Worm (Caenorhabditis elegans) whole organism, mixed stage, embryonic: ENCODE results near the gene fbxb-40.
"Not testable (repeated sequence)": the region's sequence is repeated elsewhere in the genome, so short reads cannot be mapped to it uniquely, and the experiment has no call there.

Experiments used
- M03D4.4 ChIP-seq: sonication (generic microtip); optimal IDR thresholded peaks from 2 replicates; lab custom pipeline; 2017; ENCODE audit warnings: mild to moderate bottlenecking, missing genetic modification characterization, missing compliant biosample characterization
- blmp-1 ChIP-seq: fragments of 150-350 bp; optimal IDR thresholded peaks from 2 replicates; lab custom pipeline; 2014; ENCODE audit warnings: missing biosample characterization, missing genetic modification characterization
- ceh-39 ChIP-seq: fragments of 150-350 bp; optimal IDR thresholded peaks from 2 replicates; lab custom pipeline; 2014; ENCODE audit warnings: missing biosample characterization, missing genetic modification characterization
- ceh-43 ChIP-seq: fragments of 200-800 bp; sonication (Bioruptor generic); optimal IDR thresholded peaks from 2 replicates; lab custom pipeline; 2018; ENCODE audit warnings: mild to moderate bottlenecking, missing genetic modification characterization, moderate library complexity, missing compliant biosample characterization
- ceh-83 ChIP-seq: fragments of 200-800 bp; sonication (Bioruptor generic); optimal IDR thresholded peaks from 2 replicates; lab custom pipeline; 2018; ENCODE audit warnings: mild to moderate bottlenecking, missing genetic modification characterization, missing compliant biosample characterization
- ces-1 ChIP-seq: fragments of 150-350 bp; optimal IDR thresholded peaks from 2 replicates; lab custom pipeline; 2014; ENCODE audit warnings: missing biosample characterization, missing genetic modification reagents, missing genetic modification characterization
- cnd-1 ChIP-seq: fragments of 200-800 bp; sonication (Bioruptor generic); optimal IDR thresholded peaks from 2 replicates; lab custom pipeline; 2018; ENCODE audit warnings: mild to moderate bottlenecking, missing genetic modification characterization, missing compliant biosample characterization
- drap-1 ChIP-seq: fragments of 200-800 bp; sonication (Bioruptor generic); optimal IDR thresholded peaks from 3 replicates; lab custom pipeline; 2018; ENCODE audit warnings: mild to moderate bottlenecking, missing genetic modification characterization, missing compliant biosample characterization
- elt-1 ChIP-seq: sonication (generic microtip); optimal IDR thresholded peaks from 2 replicates; lab custom pipeline; 2017; ENCODE audit warnings: missing genetic modification characterization, mild to moderate bottlenecking, missing compliant biosample characterization, antibody characterized with exemption, moderate library complexity, borderline replicate concordance; ENCODE audit not compliant: insufficient read depth
- flh-1 ChIP-seq: fragments of 200-800 bp; sonication (Bioruptor generic); optimal IDR thresholded peaks from 2 replicates; lab custom pipeline; 2018; ENCODE audit warnings: mild to moderate bottlenecking, missing genetic modification characterization, moderate library complexity, missing compliant biosample characterization
- ham-2 ChIP-seq: fragments of 200-800 bp; sonication (Bioruptor generic); optimal IDR thresholded peaks from 2 replicates; lab custom pipeline; 2018; ENCODE audit warnings: mild to moderate bottlenecking, missing genetic modification characterization, missing compliant biosample characterization
- hlh-1 ChIP-seq: fragments of 150-350 bp; optimal IDR thresholded peaks from 2 replicates; lab custom pipeline; 2014; ENCODE audit warnings: missing biosample characterization, missing genetic modification reagents, missing genetic modification characterization
- lin-13 ChIP-seq: fragments of 150-350 bp; optimal IDR thresholded peaks from 2 replicates; lab custom pipeline; 2014; ENCODE audit warnings: missing biosample characterization, missing genetic modification characterization
- lin-32 ChIP-seq: fragments of 200-800 bp; sonication (Bioruptor generic); optimal IDR thresholded peaks from 2 replicates; lab custom pipeline; 2018; ENCODE audit warnings: mild to moderate bottlenecking, missing genetic modification characterization, missing compliant biosample characterization
- lsy-2 ChIP-seq: fragments of 150-350 bp; optimal IDR thresholded peaks from 2 replicates; lab custom pipeline; 2014; ENCODE audit warnings: missing biosample characterization, missing genetic modification characterization
- mep-1 ChIP-seq: fragments of 150-350 bp; optimal IDR thresholded peaks from 2 replicates; lab custom pipeline; 2017; ENCODE audit warnings: missing biosample characterization, missing genetic modification reagents, missing genetic modification characterization, inconsistent platforms
- mls-2 ChIP-seq: sonication (generic microtip); optimal IDR thresholded peaks from 2 replicates; lab custom pipeline; 2016; ENCODE audit warnings: mild to moderate bottlenecking, missing genetic modification characterization, moderate library complexity, missing compliant biosample characterization
- nhr-12 ChIP-seq: fragments of 150-350 bp; optimal IDR thresholded peaks from 2 replicates; lab custom pipeline; 2014; ENCODE audit warnings: missing biosample characterization, missing genetic modification characterization
- nhr-2 ChIP-seq: fragments of 150-350 bp; optimal IDR thresholded peaks from 2 replicates; lab custom pipeline; 2014; ENCODE audit warnings: missing biosample characterization, missing genetic modification characterization
- nhr-237 ChIP-seq: fragments of 150-350 bp; optimal IDR thresholded peaks from 2 replicates; lab custom pipeline; 2014; ENCODE audit warnings: missing biosample characterization, missing genetic modification characterization
- pha-4 ChIP-seq: fragments of 150-350 bp; optimal IDR thresholded peaks from 2 replicates; lab custom pipeline; 2018; ENCODE audit warnings: missing biosample characterization, missing genetic modification reagents, missing genetic modification characterization
- sem-2 ChIP-seq: fragments of 200-800 bp; sonication (Bioruptor generic); optimal IDR thresholded peaks from 2 replicates; lab custom pipeline; 2018; ENCODE audit warnings: mild to moderate bottlenecking, missing genetic modification characterization, missing compliant biosample characterization
- snpc-4 ChIP-seq: fragments of 150-350 bp; optimal IDR thresholded peaks from 2 replicates; lab custom pipeline; 2014; ENCODE audit warnings: missing biosample characterization, missing genetic modification characterization
- sptf-1 ChIP-seq: sonication (generic microtip); optimal IDR thresholded peaks from 2 replicates; lab custom pipeline; 2017; ENCODE audit warnings: mild to moderate bottlenecking, missing genetic modification characterization, moderate library complexity, missing compliant biosample characterization
- unc-120 ChIP-seq: sonication (generic microtip); optimal IDR thresholded peaks from 2 replicates; lab custom pipeline; 2017; ENCODE audit warnings: missing genetic modification characterization, missing compliant biosample characterization; ENCODE audit not compliant: poor library complexity, severe bottlenecking
- unc-39 ChIP-seq: fragments of 150-350 bp; optimal IDR thresholded peaks from 2 replicates; lab custom pipeline; 2014; ENCODE audit warnings: missing biosample characterization, missing genetic modification characterization
- unc-62 ChIP-seq: fragments of 150-350 bp; optimal IDR thresholded peaks from 2 replicates; lab custom pipeline; 2014; ENCODE audit warnings: missing biosample characterization, missing genetic modification reagents, missing genetic modification characterization
- zip-8 ChIP-seq: fragments of 150-350 bp; optimal IDR thresholded peaks from 2 replicates; lab custom pipeline; 2014; ENCODE audit warnings: missing biosample characterization, missing genetic modification characterization
- ztf-11 ChIP-seq: fragments of 150-350 bp; optimal IDR thresholded peaks from 2 replicates; lab custom pipeline; 2014; ENCODE audit warnings: missing biosample characterization, missing genetic modification characterization

The fbxb-40 gene

ce11 chrII:1056844-1057243 is 7.1 kb upstream of the fbxb-40 start:
- no peak for TF ChIP-seq lin-13 (tag; lab: Kevin White, UChicago)
- TF ChIP-seq drap-1 (GFP tag; lab: Kevin White, UChicago), result no peak
- TF ChIP-seq elt-1 (tag; lab: Kevin White, UChicago), result no peak
- no peak for TF ChIP-seq unc-62 (GFP tag; lab: Kevin White, UChicago)
- no peak for TF ChIP-seq ces-1 (GFP tag; lab: Kevin White, UChicago)
- no peak for TF ChIP-seq snpc-4
- TF ChIP-seq ceh-83 (GFP tag; lab: Kevin White, UChicago), result no peak
- no peak for TF ChIP-seq nhr-2 (tag; lab: Kevin White, UChicago)
- no peak for TF ChIP-seq mep-1
- no peak for TF ChIP-seq pha-4 (tag; lab: Kevin White, UChicago)
- no peak for TF ChIP-seq sem-2 (GFP tag; lab: Kevin White, UChicago)

- not testable (repeated sequence) for TF ChIP-seq unc-120 (tag; lab: Kevin White, UChicago); drap-1 (GFP tag; lab: Kevin White, UChicago); unc-62 (GFP tag; lab: Kevin White, UChicago)
Observed at ce11 chrII:1054724-1055123, 5.0 kb upstream of the fbxb-40 start, which contains the start of gene K02E7.7. Gene K02E7.7, plus strand, starts transcription at chrII:1055024.

- TF ChIP-seq mls-2 (tag; lab: Kevin White, UChicago) (no peak), snpc-4 (no peak), ham-2 (GFP tag; lab: Kevin White, UChicago) (no peak), lsy-2 (no peak), ceh-43 (GFP tag; lab: Kevin White, UChicago) (no peak), pha-4 (tag; lab: Kevin White, UChicago) (no peak), unc-62 (GFP tag; lab: Kevin White, UChicago) (no peak), elt-1 (tag; lab: Kevin White, UChicago) (no peak), nhr-12 (tag; lab: Kevin White, UChicago) (no peak), hlh-1 (no peak), cnd-1 (no peak), sptf-1 (tag; lab: Kevin White, UChicago) (no peak), lin-32 (no peak), M03D4.4 (tag; lab: Kevin White, UChicago) (no peak), ceh-83 (GFP tag; lab: Kevin White, UChicago) (no peak)
Observed at ce11 chrII:1046937-1047336, 2.8 kb downstream of the fbxb-40 start.

ce11 chrII:1045692-1046091 is 4.1 kb downstream of the fbxb-40 start, which contains the start of gene str-148:
Gene str-148, plus strand, starts transcription at chrII:1045992.
- TF ChIP-seq cnd-1 (no peak), lin-32 (no peak), unc-120 (tag; lab: Kevin White, UChicago) (no peak), lin-13 (tag; lab: Kevin White, UChicago) (no peak), ceh-43 (GFP tag; lab: Kevin White, UChicago) (no peak), nhr-237 (tag; lab: Kevin White, UChicago) (no peak), unc-39 (tag; lab: Kevin White, UChicago) (no peak), nhr-2 (tag; lab: Kevin White, UChicago) (no peak), lsy-2 (no peak), ztf-11 (tag; lab: Kevin White, UChicago) (no peak), flh-1 (no peak), blmp-1 (no peak), ham-2 (GFP tag; lab: Kevin White, UChicago) (no peak)
- TF ChIP-seq, all 35 proteins: peak for 0

- TF ChIP-seq zip-8, result peak; percentile 84
Observed at ce11 chrII:1043932-1044331, 5.8 kb downstream of the fbxb-40 start, which contains the start of gene fbxb-45. Gene fbxb-45, minus strand, starts transcription at chrII:1044032.

ce11 chrII:1042227-1042626 is 7.5 kb downstream of the fbxb-40 start, which contains the start of gene fbxb-41:
Gene fbxb-41, minus strand, starts transcription at chrII:1042327.
- TF ChIP-seq ceh-39 (tag; lab: Kevin White, UChicago) (peak; percentile 53), hlh-1 (peak; percentile 4), ces-1 (GFP tag; lab: Kevin White, UChicago) (no peak), pha-4 (tag; lab: Kevin White, UChicago) (no peak)
- TF ChIP-seq, all 35 proteins: peak for 2
